Worm (Caenorhabditis elegans) whole organism, early embryonic: ENCODE measurements around the gene hcp-3.

Experiments used
- aly-1 ChIP-seq: sonication (generic microtip); optimal IDR thresholded peaks from 2 replicates; lab custom pipeline; 2016; ENCODE audit warnings: missing genetic modification characterization, missing compliant biosample characterization
- ama-1 ChIP-seq: fragments of 150-350 bp; optimal IDR thresholded peaks from 2 replicates; lab custom pipeline; 2014
- ets-7 ChIP-seq: sonication (generic microtip); optimal IDR thresholded peaks from 2 replicates; lab custom pipeline; 2016; ENCODE audit warnings: missing genotype, missing genetic modification characterization, missing compliant biosample characterization
- flt-1 ChIP-seq: fragments of 200-800 bp; sonication (Bioruptor generic); IDR thresholded peaks from 2 replicates; pipeline ENCODE4 v1.3.6; 2022; ENCODE audit warnings: missing genetic modification characterization, missing compliant biosample characterization
- hmg-4 ChIP-seq: fragments of 200-800 bp; sonication (Bioruptor generic); optimal IDR thresholded peaks from 2 replicates; lab custom pipeline; 2018; ENCODE audit warnings: mild to moderate bottlenecking, missing genetic modification characterization, missing compliant biosample characterization
- tra-4 ChIP-seq: sonication (generic microtip); optimal IDR thresholded peaks from 2 replicates; lab custom pipeline; 2017; ENCODE audit warnings: missing genetic modification characterization, missing compliant biosample characterization

- TF ChIP-seq tra-4 (tag; lab: Kevin White, UChicago) (no peak), flt-1 (GFP tag; lab: Robert Waterston, UW) (no peak), ama-1 (lab: Kevin White, UChicago) (no peak), aly-1 (tag; lab: Kevin White, UChicago) (no peak), hmg-4 (no peak), ets-7 (tag; lab: Kevin White, UChicago) (no peak)
Measured at ce11 chrIII:9598168-9598567, 18.1 kb downstream of the hcp-3 start, which contains the start of gene F58A4.1.
